Worm (Caenorhabditis elegans): ENCODE data around the gene K08D9.2.

K08D9.2 gene

ce11 chrV:3279138-3279537 is 51.7 kb downstream of the K08D9.2 start:
- no peak for TF ChIP-seq unc-62 (GFP tag; optimal IDR thresholded peaks at IDR 0.05)

Measured in whole organism, dauer.